Fruit fly (Drosophila melanogaster) whole organism, embryonic: ENCODE measurements around the gene CstF50.

Experiments used
- Atf3 ChIP-seq: fragments of 200-800 bp; sonication (Bioruptor generic); optimal IDR thresholded peaks from 3 replicates; lab custom pipeline; 2016; ENCODE audit warnings: missing biosample characterization, missing genetic modification characterization
- CG10543 ChIP-seq: fragments of 200-800 bp; sonication (Bioruptor generic); optimal IDR thresholded peaks from 3 replicates; lab custom pipeline; 2017; ENCODE audit warnings: missing biosample characterization, mild to moderate bottlenecking, missing genetic modification characterization, moderate library complexity
- CG13287 ChIP-seq: fragments of 200-800 bp; sonication (Bioruptor generic); IDR thresholded peaks from 2 replicates; pipeline ENCODE4 v1.3.6; 2022; ENCODE audit warnings: missing biosample characterization, missing genetic modification characterization; ENCODE audit not compliant: partially characterized antibody
- CG13424 ChIP-seq: fragments of 200-800 bp; sonication (Bioruptor generic); optimal IDR thresholded peaks from 2 replicates; lab custom pipeline; 2019; ENCODE audit warnings: missing biosample characterization, mild to moderate bottlenecking, missing genetic modification characterization, moderate library complexity
- CG17802 ChIP-seq: fragments of 200-800 bp; sonication (Bioruptor generic); optimal IDR thresholded peaks from 2 replicates; lab custom pipeline; 2018; ENCODE audit warnings: missing biosample characterization, mild to moderate bottlenecking, missing genetic modification characterization, moderate library complexity
- CG17829 ChIP-seq: fragments of 200-800 bp; optimal IDR thresholded peaks from 2 replicates; lab custom pipeline; 2019; ENCODE audit warnings: missing biosample characterization, mild to moderate bottlenecking, missing genetic modification characterization, moderate library complexity
- CG18476 ChIP-seq: fragments of 200-800 bp; sonication (Bioruptor generic); optimal IDR thresholded peaks from 2 replicates; lab custom pipeline; 2016; ENCODE audit warnings: missing biosample characterization, mild to moderate bottlenecking, missing genetic modification characterization
- CG2199 ChIP-seq: fragments of 200-800 bp; sonication (Bioruptor generic); IDR thresholded peaks from 3 replicates; pipeline ENCODE4 v1.3.6; 2022; ENCODE audit warnings: missing biosample characterization, missing genetic modification characterization
- CG2712 ChIP-seq: fragments of 200-800 bp; optimal IDR thresholded peaks from 3 replicates; lab custom pipeline; 2019; ENCODE audit warnings: missing biosample characterization, mild to moderate bottlenecking, missing genetic modification characterization, moderate library complexity
- CG4617 ChIP-seq: fragments of 200-800 bp; sonication (Bioruptor generic); optimal IDR thresholded peaks from 3 replicates; lab custom pipeline; 2016; ENCODE audit warnings: missing biosample characterization, missing genetic modification characterization, borderline replicate concordance
- CG4730 ChIP-seq: fragments of 200-800 bp; sonication (Bioruptor generic); IDR thresholded peaks from 2 replicates; pipeline ENCODE4 v1.3.6; 2022; ENCODE audit warnings: missing biosample characterization, missing genetic modification characterization
- CG6272 ChIP-seq: fragments of 200-800 bp; sonication (Bioruptor generic); IDR thresholded peaks from 2 replicates; pipeline ENCODE4 v1.3.6; 2022; ENCODE audit warnings: missing biosample characterization, missing genetic modification characterization
- CG7271 ChIP-seq: fragments of 200-800 bp; sonication (Bioruptor generic); optimal IDR thresholded peaks from 2 replicates; lab custom pipeline; 2018; ENCODE audit warnings: missing biosample characterization, mild to moderate bottlenecking, missing genetic modification characterization, moderate library complexity
- CG7556 ChIP-seq: fragments of 200-800 bp; sonication (Bioruptor generic); optimal IDR thresholded peaks from 2 replicates; lab custom pipeline; 2017; ENCODE audit warnings: missing biosample characterization, mild to moderate bottlenecking, missing genetic modification characterization
- CG8281 ChIP-seq: fragments of 200-800 bp; sonication (Bioruptor generic); optimal IDR thresholded peaks from 2 replicates; lab custom pipeline; 2018; ENCODE audit warnings: missing biosample characterization, mild to moderate bottlenecking, missing genetic modification characterization, moderate library complexity
- CTCF ChIP-seq: fragments of 200-800 bp; sonication (Bioruptor generic); optimal IDR thresholded peaks from 2 replicates; lab custom pipeline; 2017; ENCODE audit warnings: missing biosample characterization, mild to moderate bottlenecking, missing genetic modification characterization, moderate library complexity
- CoRest ChIP-seq: fragments of 200-800 bp; sonication (Bioruptor generic); optimal IDR thresholded peaks from 3 replicates; lab custom pipeline; 2018; ENCODE audit warnings: missing biosample characterization, mild to moderate bottlenecking, missing genetic modification characterization, moderate library complexity
- Deaf1 ChIP-seq: fragments of 200-800 bp; optimal IDR thresholded peaks from 3 replicates; lab custom pipeline; 2019; ENCODE audit warnings: missing biosample characterization, mild to moderate bottlenecking, missing genetic modification characterization, moderate library complexity
- HHEX ChIP-seq: fragments of 200-800 bp; sonication (Bioruptor generic); optimal IDR thresholded peaks from 3 replicates; lab custom pipeline; 2017; ENCODE audit warnings: missing biosample characterization, mild to moderate bottlenecking, missing genetic modification characterization, missing genetic modification reagents
- HLHmδ ChIP-seq: fragments of 200-800 bp; sonication (Bioruptor generic); optimal IDR thresholded peaks from 2 replicates; lab custom pipeline; 2018; ENCODE audit warnings: missing biosample characterization, mild to moderate bottlenecking, missing genetic modification characterization, moderate library complexity
- Hey ChIP-seq: fragments of 200-800 bp; sonication (Bioruptor generic); optimal IDR thresholded peaks from 3 replicates; lab custom pipeline; 2018; ENCODE audit warnings: missing biosample characterization, mild to moderate bottlenecking, missing genetic modification characterization
- MBD-R2 ChIP-seq: fragments of 200-800 bp; sonication (Bioruptor generic); IDR thresholded peaks from 2 replicates; pipeline ENCODE4 v1.3.6; 2022; ENCODE audit warnings: missing biosample characterization, missing genetic modification characterization
- Med ChIP-seq: fragments of 200-800 bp; sonication (Bioruptor generic); peaks from one replicate; lab custom pipeline; 2016; ENCODE audit warnings: missing biosample characterization, missing genetic modification characterization, mild to moderate bottlenecking, inconsistent platforms, moderate library complexity
- Myb ChIP-seq: fragments of 200-800 bp; sonication (Bioruptor generic); optimal IDR thresholded peaks from 2 replicates; lab custom pipeline; 2016; ENCODE audit warnings: missing biosample characterization, missing genetic modification characterization
- Neu2 ChIP-seq: fragments of 200-800 bp; sonication (Bioruptor generic); optimal IDR thresholded peaks from 3 replicates; lab custom pipeline; 2016; ENCODE audit warnings: missing biosample characterization, missing genetic modification characterization, borderline replicate concordance
- Oli ChIP-seq: fragments of 200-800 bp; sonication (Bioruptor generic); optimal IDR thresholded peaks from 2 replicates; lab custom pipeline; 2018; ENCODE audit warnings: missing biosample characterization, mild to moderate bottlenecking, missing genetic modification characterization, moderate library complexity
- Pdp1 ChIP-seq, 2 experiments: fragments of 200-800 bp; sonication (Bioruptor generic); optimal IDR thresholded peaks; 3 replicates each; lab custom pipeline; 2016; ENCODE audit warnings: missing biosample characterization in 2 of 2, missing genetic modification characterization in 2 of 2, mild to moderate bottlenecking in 1 of 2, moderate library complexity in 1 of 2
- Ptx1 ChIP-seq: fragments of 200-800 bp; sonication (Bioruptor generic); IDR thresholded peaks from 2 replicates; pipeline ENCODE4 v1.3.6; 2022; ENCODE audit warnings: missing biosample characterization, missing genetic modification characterization
- Sin3A ChIP-seq: fragments of >200 bp; optimal IDR thresholded peaks from 2 replicates; lab custom pipeline; 2018
- Sry-δ ChIP-seq: fragments of 200-800 bp; sonication (Bioruptor generic); optimal IDR thresholded peaks from 2 replicates; lab custom pipeline; 2016; ENCODE audit warnings: missing biosample characterization, missing genetic modification characterization
- Trl ChIP-seq, 3 experiments: fragments of >200 bp in 2 of 3; fragments of 200-800 bp in 1 of 3; sonication (Bioruptor generic) in 1 of 3; optimal IDR thresholded peaks; 2 replicates in 1 of 3; 3 replicates in 2 of 3; lab custom pipeline; 2016 to 2017; ENCODE audit warnings: missing biosample characterization in 1 of 3, missing genetic modification characterization in 1 of 3
- Xrp1 ChIP-seq: fragments of 200-800 bp; sonication (Bioruptor generic); IDR thresholded peaks from 2 replicates; pipeline ENCODE4 v1.3.6; 2022; ENCODE audit warnings: missing biosample characterization, missing genetic modification characterization
- bsh ChIP-seq, 2 experiments: fragments of 200-800 bp; sonication (Bioruptor generic); optimal IDR thresholded peaks; 2 replicates each; lab custom pipeline; 2017 to 2018; ENCODE audit warnings: mild to moderate bottlenecking in 2 of 2, missing biosample characterization in 2 of 2, missing genetic modification characterization in 2 of 2, moderate library complexity in 1 of 2
- chif ChIP-seq, 2 experiments: fragments of 200-800 bp; sonication (Bioruptor generic); optimal IDR thresholded peaks; 3 replicates each; lab custom pipeline; 2016; ENCODE audit warnings: missing biosample characterization in 2 of 2, missing genetic modification characterization in 2 of 2
- emc ChIP-seq: fragments of 200-800 bp; sonication (Bioruptor generic); optimal IDR thresholded peaks from 2 replicates; lab custom pipeline; 2016; ENCODE audit warnings: missing biosample characterization, missing genetic modification characterization
- gsb-n ChIP-seq: fragments of 200-800 bp; sonication (Bioruptor generic); optimal IDR thresholded peaks from 3 replicates; lab custom pipeline; 2018; ENCODE audit warnings: missing biosample characterization, mild to moderate bottlenecking, missing genetic modification characterization
- hkb ChIP-seq, 2 experiments: fragments of 200-800 bp in 1 of 2; fragments of >200 bp in 1 of 2; sonication (Bioruptor generic) in 1 of 2; IDR thresholded peaks in 1 of 2; optimal IDR thresholded peaks in 1 of 2; 2 replicates each; pipeline versions ENCODE4 v1.3.6 to Lab custom; 2017 to 2022; ENCODE audit warnings: missing biosample characterization in 1 of 2, missing genetic modification characterization in 1 of 2
- insv ChIP-seq, 2 experiments: fragments of 200-800 bp; sonication (Bioruptor generic); optimal IDR thresholded peaks; 3 replicates each; lab custom pipeline; 2016 to 2018; ENCODE audit warnings: missing biosample characterization in 2 of 2, missing genetic modification characterization in 2 of 2
- jigr1 ChIP-seq: fragments of 200-800 bp; sonication (Bioruptor generic); IDR thresholded peaks from 3 replicates; pipeline ENCODE4 v1.3.6; 2022; ENCODE audit warnings: missing biosample characterization, missing genetic modification characterization
- lab ChIP-seq: fragments of 200-800 bp; sonication (Bioruptor generic); optimal IDR thresholded peaks from 3 replicates; lab custom pipeline; 2017; ENCODE audit warnings: missing biosample characterization, missing genetic modification characterization, mild to moderate bottlenecking, moderate library complexity, missing genetic modification reagents
- maf-S ChIP-seq: fragments of 200-800 bp; sonication (Bioruptor generic); optimal IDR thresholded peaks from 2 replicates; lab custom pipeline; 2016; ENCODE audit warnings: missing biosample characterization, missing genetic modification characterization
- nerfin-1 ChIP-seq: fragments of 200-800 bp; sonication (Bioruptor generic); optimal IDR thresholded peaks from 3 replicates; lab custom pipeline; 2019; ENCODE audit warnings: missing biosample characterization, mild to moderate bottlenecking, missing genetic modification characterization, moderate library complexity
- pb ChIP-seq: fragments of 200-800 bp; sonication (Bioruptor generic); optimal IDR thresholded peaks from 3 replicates; lab custom pipeline; 2016; ENCODE audit warnings: missing biosample characterization, missing genetic modification characterization
- row ChIP-seq: fragments of 200-800 bp; sonication (Bioruptor generic); IDR thresholded peaks from 3 replicates; pipeline ENCODE4 v1.3.6; 2022; ENCODE audit warnings: missing biosample characterization, missing genetic modification characterization
- run ChIP-seq: fragments of 200-800 bp; sonication (Bioruptor generic); optimal IDR thresholded peaks from 3 replicates; lab custom pipeline; 2018; ENCODE audit warnings: missing biosample characterization, mild to moderate bottlenecking, missing genetic modification characterization
- sc ChIP-seq, 3 experiments: fragments of >200 bp in 2 of 3; fragments of 200-800 bp in 1 of 3; sonication (Bioruptor generic) in 1 of 3; optimal IDR thresholded peaks; 2 replicates in 2 of 3; 3 replicates in 1 of 3; lab custom pipeline; 2017; ENCODE audit warnings: mild to moderate bottlenecking in 1 of 3, missing biosample characterization in 1 of 3, missing genetic modification characterization in 1 of 3, missing genetic modification reagents in 1 of 3
- sens ChIP-seq: fragments of 200-800 bp; sonication (Bioruptor generic); peaks from one replicate; lab custom pipeline; 2016; ENCODE audit warnings: missing biosample characterization, missing genetic modification characterization
- usp ChIP-seq: fragments of >200 bp; optimal IDR thresholded peaks from 2 replicates; lab custom pipeline; 2017; ENCODE audit warnings: missing biosample characterization, missing genetic modification characterization
- yki ChIP-seq: fragments of >200 bp; optimal IDR thresholded peaks from 3 replicates; lab custom pipeline; 2018

CstF50 gene

dm6 chr3R:31743279-31743678 lies 6.5 kb upstream of the CstF50 start, which contains the start of gene Tbca (continued):
- no peak for TF ChIP-seq insv (GFP tag; optimal IDR thresholded peaks at IDR 0.05; lab: Kevin White, UChicago)
- peak; percentile 64; the same call in 1 of the 2 replicates for TF ChIP-seq MBD-R2 (GFP tag; lab: Robert Waterston, UW)
- no peak for TF ChIP-seq CG7556 (GFP tag; lab: Kevin White, UChicago)
- TF ChIP-seq run (tag; lab: Kevin White, UChicago), result no peak
- no peak for TF ChIP-seq nerfin-1 (tag; lab: Kevin White, UChicago)
- TF ChIP-seq CG17829 (tag; lab: Kevin White, UChicago), result peak; percentile 9
- TF ChIP-seq CG10543 (GFP tag; lab: Kevin White, UChicago), result no peak
- peak; percentile 72 for TF ChIP-seq CG13287 (GFP tag; lab: Robert Waterston, UW)
- no peak for TF ChIP-seq Atf3 (GFP tag; lab: Kevin White, UChicago)
- no peak for TF ChIP-seq Pdp1 (GFP tag; optimal IDR thresholded peaks at IDR 0.05; lab: Kevin White, UChicago)
- TF ChIP-seq CTCF (GFP tag; lab: Kevin White, UChicago), result peak; percentile 59
- peak; percentile 8 for TF ChIP-seq Sin3A (lab: Kevin White, UChicago)
- no peak for TF ChIP-seq CG4730
- no peak for TF ChIP-seq chif (GFP tag; optimal IDR thresholded peaks at IDR 0.05; lab: Kevin White, UChicago)
- TF ChIP-seq Neu2 (GFP tag; lab: Kevin White, UChicago), result no peak
- no peak for TF ChIP-seq HLHmδ (GFP tag; lab: Kevin White, UChicago)
- TF ChIP-seq Med (GFP tag; lab: Kevin White, UChicago), result peak; percentile 41
- TF ChIP-seq CG2712 (tag; lab: Kevin White, UChicago), result no peak
- no peak for TF ChIP-seq CG6272 (GFP tag; lab: Robert Waterston, UW)
- no peak for TF ChIP-seq gsb-n (tag; lab: Kevin White, UChicago)
- TF ChIP-seq row, result peak; percentile 19; the same call in 1 of the 3 replicates

dm6 chr3R:31741278-31741677 lies 4.5 kb upstream of the CstF50 start:
- no peak for TF ChIP-seq jigr1 (GFP tag; lab: Robert Waterston, UW)
- no peak for TF ChIP-seq lab (GFP tag; lab: Kevin White, UChicago)
- no peak for TF ChIP-seq Trl (optimal IDR thresholded peaks at IDR 0.05; lab: Kevin White, UChicago)
- no peak for TF ChIP-seq Trl (GFP tag; optimal IDR thresholded peaks at IDR 0.05; lab: Kevin White, UChicago)
- peak; percentile 21 for TF ChIP-seq Deaf1 (tag; lab: Kevin White, UChicago)
- no peak for TF ChIP-seq yki (lab: Kevin White, UChicago)
- no peak for TF ChIP-seq CG7271 (tag; lab: Kevin White, UChicago)
- no peak for TF ChIP-seq HHEX (GFP tag; lab: Kevin White, UChicago)
- no peak for TF ChIP-seq maf-S (GFP tag; lab: Kevin White, UChicago)
- TF ChIP-seq sens (GFP tag; lab: Kevin White, UChicago), result peak; percentile 6
- no peak for TF ChIP-seq CG17802 (tag; lab: Kevin White, UChicago)
- no peak for TF ChIP-seq emc (GFP tag; lab: Kevin White, UChicago)
- no peak for TF ChIP-seq CoRest
- TF ChIP-seq bsh (GFP tag; optimal IDR thresholded peaks at IDR 0.05; lab: Kevin White, UChicago), result peak in 1 of 2 experiments; percentile 13
- no peak for TF ChIP-seq CG2199 (GFP tag; lab: Robert Waterston, UW)
- no peak for TF ChIP-seq Xrp1
- no peak for TF ChIP-seq CG18476
- TF ChIP-seq Sry-δ, result no peak
- TF ChIP-seq hkb (optimal IDR thresholded peaks at IDR 0.05; lab: Kevin White, UChicago), result no peak
- TF ChIP-seq hkb (GFP tag; IDR thresholded peaks at IDR 0.05; lab: Robert Waterston, UW), result no peak
- no peak for TF ChIP-seq CG4617
- TF ChIP-seq Ptx1 (GFP tag; lab: Robert Waterston, UW), result 0 out of 2 replicates have a peak, but pooled peaks have one; percentile 11
- TF ChIP-seq run (tag; lab: Kevin White, UChicago), result no peak
- no peak for TF ChIP-seq Myb (GFP tag; lab: Kevin White, UChicago)
- TF ChIP-seq CG8281 (tag; lab: Kevin White, UChicago), result no peak
- no peak for TF ChIP-seq Neu2 (GFP tag; lab: Kevin White, UChicago)
- TF ChIP-seq CG13424 (tag; lab: Kevin White, UChicago), result no peak
- TF ChIP-seq sc (optimal IDR thresholded peaks at IDR 0.05; lab: Kevin White, UChicago), result no peak
- no peak for TF ChIP-seq sc (GFP tag; optimal IDR thresholded peaks at IDR 0.05; lab: Kevin White, UChicago)
- TF ChIP-seq Hey (tag; lab: Kevin White, UChicago), result no peak
- no peak for TF ChIP-seq pb
- TF ChIP-seq usp (GFP tag; lab: Kevin White, UChicago), result no peak
- no peak for TF ChIP-seq Oli
